Worm (Caenorhabditis elegans): Measurements from ENCODE around the gene F28A10.1.

The F28A10.1 gene

ce11 chrII:788139-788538 lies 37.5 kb upstream of the F28A10.1 start, which contains the start of gene F46F5.15 (continued):
- TF ChIP-seq let-607 (tag; optimal IDR thresholded peaks at IDR 0.05) (no peak), cebp-2 (GFP tag; IDR thresholded peaks at IDR 0.05) (no peak), mxl-1 (tag; optimal IDR thresholded peaks at IDR 0.05) (no peak)

DNA sequence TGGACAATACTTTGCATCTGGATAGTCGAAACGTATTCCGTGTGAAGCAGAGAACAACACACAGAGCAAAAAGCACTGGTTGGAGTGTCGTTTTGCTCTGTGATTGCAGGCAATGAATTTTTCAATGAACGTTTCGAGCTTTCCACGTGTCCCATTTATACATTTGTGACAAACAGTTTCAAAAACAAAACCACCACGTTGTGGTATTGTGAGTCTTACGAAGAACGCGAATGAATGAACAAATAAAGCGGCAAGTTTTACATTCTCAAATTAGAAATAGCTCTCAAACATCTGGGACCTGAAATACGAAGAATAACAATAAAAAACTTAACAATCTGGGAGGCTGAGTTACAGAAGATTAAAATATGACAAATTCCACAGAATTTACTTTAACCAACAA lies 33.8 kb upstream of the F28A10.1 start, which contains the start of gene F46F5.1:
Gene F46F5.1, minus strand, starts transcription at position 101 of the 400 bp plus-strand sequence.
- TF ChIP-seq madf-3 (GFP tag; IDR thresholded peaks at IDR 0.05) (no peak), unc-62 (GFP tag; optimal IDR thresholded peaks at IDR 0.05) (no peak), snpc-3.4 (tag; optimal IDR thresholded peaks at IDR 0.05) (no peak), nfyb-1 (GFP tag; IDR thresholded peaks at IDR 0.05) (no peak), Y95B8A.8 (GFP tag; IDR thresholded peaks at IDR 0.05) (no peak), attf-6 (GFP tag; IDR thresholded peaks at IDR 0.05) (no peak), nfya-1 (tag; optimal IDR thresholded peaks at IDR 0.05; ENCODE audit: borderline replicate concordance, insufficient read depth) (no peak), sptf-2 (GFP tag; optimal IDR thresholded peaks at IDR 0.05) (no peak), ceh-79 (tag; optimal IDR thresholded peaks at IDR 0.05) (no peak), lin-54 (GFP tag; optimal IDR thresholded peaks at IDR 0.05) (no peak), nhr-27 (tag; optimal IDR thresholded peaks at IDR 0.05) (no peak), dpff-1 (tag; optimal IDR thresholded peaks at IDR 0.05) (no peak), sea-2 (GFP tag; IDR thresholded peaks at IDR 0.05) (no peak), F33H1.4 (GFP tag; IDR thresholded peaks at IDR 0.05) (no peak), F57A8.1 (GFP tag; optimal IDR thresholded peaks at IDR 0.05) (no peak), unc-130 (GFP tag; optimal IDR thresholded peaks at IDR 0.05) (no peak), madf-10 (tag; optimal IDR thresholded peaks at IDR 0.05) (no peak), rec-8 (tag; optimal IDR thresholded peaks at IDR 0.05) (no peak), ccch-3 (GFP tag; optimal IDR thresholded peaks at IDR 0.05) (no peak), K11D2.4 (GFP tag; IDR thresholded peaks at IDR 0.05) (no peak)

ce11 chrII:796916-797315 lies 28.7 kb upstream of the F28A10.1 start:
- TF ChIP-seq hsf-1 (GFP tag; IDR thresholded peaks at IDR 0.05) (no peak), hmg-1.2 (GFP tag; IDR thresholded peaks at IDR 0.05) (no peak), zfh-2 (GFP tag; conservative IDR thresholded peaks at IDR 0.05) (no peak), mes-4 (tag; optimal IDR thresholded peaks at IDR 0.05) (no peak), cebp-1 (GFP tag; IDR thresholded peaks at IDR 0.05) (no peak), cebp-1 (tag; optimal IDR thresholded peaks at IDR 0.05) (no peak), B0019.2 (GFP tag; conservative IDR thresholded peaks at IDR 0.05) (no peak), F33H1.4 (GFP tag; IDR thresholded peaks at IDR 0.05) (no peak), athp-1 (tag; optimal IDR thresholded peaks at IDR 0.05) (no peak), ceh-100 (GFP tag; IDR thresholded peaks at IDR 0.05) (no peak), pbrm-1 (GFP tag; IDR thresholded peaks at IDR 0.05) (no peak), chd-7 (tag; optimal IDR thresholded peaks at IDR 0.05) (no peak), ztf-28 (GFP tag; IDR thresholded peaks at IDR 0.05) (no peak)

- TF ChIP-seq unc-130 (GFP tag; optimal IDR thresholded peaks at IDR 0.05) (no peak), gei-17 (GFP tag; optimal IDR thresholded peaks at IDR 0.05) (no peak), B0035.1 (tag; optimal IDR thresholded peaks at IDR 0.05) (no peak), ceh-91 (GFP tag; IDR thresholded peaks at IDR 0.05) (no peak), ceh-79 (tag; optimal IDR thresholded peaks at IDR 0.05) (no peak), mxl-1 (tag; optimal IDR thresholded peaks at IDR 0.05) (no peak), rec-8 (tag; optimal IDR thresholded peaks at IDR 0.05) (no peak), bed-1 (GFP tag; IDR thresholded peaks at IDR 0.05) (no peak), attf-5 (GFP tag; optimal IDR thresholded peaks at IDR 0.05) (no peak), T26A5.8 (tag; optimal IDR thresholded peaks at IDR 0.05) (no peak), Y56A3A.18 (GFP tag; IDR thresholded peaks at IDR 0.05) (no peak), ZK185.1 (tag; optimal IDR thresholded peaks at IDR 0.05; ENCODE audit: poor library complexity, severe bottlenecking) (no peak), Y95B8A.8 (GFP tag; IDR thresholded peaks at IDR 0.05) (no peak), die-1 (tag; optimal IDR thresholded peaks at IDR 0.05) (no peak), athp-1 (tag; optimal IDR thresholded peaks at IDR 0.05) (no peak)
Measured at ce11 chrII:797445-797844, 28.2 kb upstream of the F28A10.1 start.
